Worm (Caenorhabditis elegans) whole organism, young adult: Measurements from ENCODE around the gene clec-214.
A peak's percentile ranks its signal among the peaks of the same experiment; 100 is the strongest.

ENCODE experiments used
- F22D6.2 ChIP-seq: sonication (generic microtip); optimal IDR thresholded peaks from 2 replicates; lab custom pipeline; 2016; ENCODE audit warnings: mild to moderate bottlenecking, missing genetic modification characterization, missing compliant biosample characterization
- F33H1.4 ChIP-seq: fragments of 200-800 bp; sonication (Bioruptor generic); IDR thresholded peaks from 2 replicates; pipeline ENCODE4 v1.3.6; 2022; ENCODE audit warnings: missing genetic modification reagents, missing genetic modification characterization, missing compliant biosample characterization
- F49E8.2 ChIP-seq: sonication (generic microtip); optimal IDR thresholded peaks from 3 replicates; lab custom pipeline; 2017; ENCODE audit warnings: missing genetic modification characterization, mild to moderate bottlenecking, missing compliant biosample characterization, antibody characterized with exemption, moderate library complexity; ENCODE audit not compliant: insufficient read depth
- K12H6.12 ChIP-seq: fragments of 200-800 bp; sonication (Bioruptor generic); optimal IDR thresholded peaks from 2 replicates; lab custom pipeline; 2018; ENCODE audit warnings: mild to moderate bottlenecking, missing genetic modification characterization, missing compliant biosample characterization
- aptf-2 ChIP-seq: fragments of 200-800 bp; sonication (Bioruptor generic); conservative IDR thresholded peaks from 2 replicates; pipeline ENCODE4 v1.3.6; 2022; ENCODE audit warnings: missing genetic modification reagents, missing genetic modification characterization, missing compliant biosample characterization
- attf-3 ChIP-seq: fragments of 200-800 bp; sonication (Bioruptor generic); conservative IDR thresholded peaks from 2 replicates; pipeline ENCODE4 v1.3.6; 2022; ENCODE audit warnings: missing genetic modification reagents, missing genetic modification characterization, missing compliant biosample characterization
- bed-2 ChIP-seq: fragments of 200-800 bp; sonication (Bioruptor generic); IDR thresholded peaks from 2 replicates; pipeline ENCODE4 v1.3.6; 2022; ENCODE audit warnings: missing genetic modification reagents, missing genetic modification characterization, missing compliant biosample characterization
- dox-1 ChIP-seq: fragments of 200-800 bp; sonication (Bioruptor generic); IDR thresholded peaks from 2 replicates; pipeline ENCODE4 v1.3.6; 2022; ENCODE audit warnings: missing genetic modification reagents, missing genetic modification characterization, missing compliant biosample characterization
- egl-18 ChIP-seq: fragments of 200-800 bp; sonication (Bioruptor generic); IDR thresholded peaks from 2 replicates; pipeline ENCODE4 v1.3.6; 2022; ENCODE audit warnings: missing genetic modification reagents, missing genetic modification characterization, missing compliant biosample characterization
- ekl-4 ChIP-seq: fragments of 200-800 bp; sonication (Bioruptor generic); IDR thresholded peaks from 2 replicates; pipeline ENCODE4 v1.3.6; 2022; ENCODE audit warnings: missing genetic modification reagents, missing genetic modification characterization, missing compliant biosample characterization
- hrde-1 ChIP-seq: sonication (generic microtip); optimal IDR thresholded peaks from 2 replicates; lab custom pipeline; 2016; ENCODE audit warnings: missing genetic modification characterization, mild to moderate bottlenecking, missing compliant biosample characterization, moderate library complexity, missing genotype, missing genetic modification reagents, borderline replicate concordance
- let-607 ChIP-seq, 2 experiments: fragments of 200-800 bp in 1 of 2; sonication (Bioruptor generic) in 1 of 2; sonication (generic microtip) in 1 of 2; optimal IDR thresholded peaks; 2 replicates each; lab custom pipeline; 2016 to 2018; ENCODE audit warnings: mild to moderate bottlenecking in 2 of 2, missing compliant biosample characterization in 2 of 2, missing genetic modification characterization in 2 of 2, moderate library complexity in 2 of 2, missing genotype in 1 of 2
- lin-40 ChIP-seq: sonication (generic microtip); optimal IDR thresholded peaks from 2 replicates; lab custom pipeline; 2016; ENCODE audit warnings: missing genetic modification characterization, mild to moderate bottlenecking, missing compliant biosample characterization, missing genotype, missing genetic modification reagents
- lsl-1 ChIP-seq: fragments of 200-800 bp; sonication (Bioruptor generic); optimal IDR thresholded peaks from 2 replicates; lab custom pipeline; 2018; ENCODE audit warnings: mild to moderate bottlenecking, missing genetic modification characterization, moderate library complexity, missing compliant biosample characterization
- madf-8 ChIP-seq: fragments of 200-800 bp; sonication (Bioruptor generic); conservative IDR thresholded peaks from 2 replicates; pipeline ENCODE4 v1.3.6; 2022; ENCODE audit warnings: missing genetic modification reagents, missing genetic modification characterization, missing compliant biosample characterization
- mcd-1 ChIP-seq: fragments of 200-800 bp; sonication (Bioruptor generic); IDR thresholded peaks from 2 replicates; pipeline ENCODE4 v1.3.6; 2022; ENCODE audit warnings: missing genetic modification reagents, missing genetic modification characterization, missing compliant biosample characterization
- nhr-179 ChIP-seq: sonication (generic microtip); optimal IDR thresholded peaks from 2 replicates; lab custom pipeline; 2016; ENCODE audit warnings: mild to moderate bottlenecking, missing genetic modification characterization, missing compliant biosample characterization
- rpc-1 ChIP-seq, 2 experiments: fragments of 150-350 bp in 1 of 2; sonication (generic microtip) in 1 of 2; optimal IDR thresholded peaks; 2 replicates each; lab custom pipeline; 2014 to 2018; ENCODE audit warnings: missing biosample characterization in 1 of 2, missing genetic modification characterization in 1 of 2, missing genetic modification reagents in 1 of 2, missing genotype in 1 of 2
- sea-2 ChIP-seq: fragments of 200-800 bp; sonication (Bioruptor generic); IDR thresholded peaks from 2 replicates; pipeline ENCODE4 v1.3.6; 2022; ENCODE audit warnings: missing genetic modification characterization, missing compliant biosample characterization
- snpc-1.1 ChIP-seq: sonication (generic microtip); optimal IDR thresholded peaks from 2 replicates; lab custom pipeline; 2017; ENCODE audit warnings: missing genetic modification characterization, mild to moderate bottlenecking, missing compliant biosample characterization, antibody characterized with exemption, moderate library complexity, missing genotype, missing genetic modification reagents; ENCODE audit not compliant: insufficient read depth
- snpc-3.4 ChIP-seq: sonication (generic microtip); optimal IDR thresholded peaks from 2 replicates; lab custom pipeline; 2017; ENCODE audit warnings: missing genetic modification characterization, mild to moderate bottlenecking, missing compliant biosample characterization, antibody characterized with exemption, moderate library complexity, missing genotype, missing genetic modification reagents
- unc-130 ChIP-seq: sonication (generic microtip); optimal IDR thresholded peaks from 2 replicates; lab custom pipeline; 2016; ENCODE audit warnings: missing genetic modification reagents, missing genetic modification characterization, missing compliant biosample characterization
- xnd-1 ChIP-seq: sonication (generic microtip); optimal IDR thresholded peaks from 2 replicates; lab custom pipeline; 2016; ENCODE audit warnings: missing genotype, missing genetic modification reagents, missing genetic modification characterization, missing compliant biosample characterization
- zim-3 ChIP-seq: sonication (generic microtip); optimal IDR thresholded peaks from 2 replicates; lab custom pipeline; 2017; ENCODE audit warnings: mild to moderate bottlenecking, missing genetic modification characterization, moderate library complexity, missing compliant biosample characterization
- ztf-26 ChIP-seq: sonication (generic microtip); optimal IDR thresholded peaks from 2 replicates; lab custom pipeline; 2017; ENCODE audit warnings: missing genetic modification characterization, missing compliant biosample characterization

The clec-214 gene

ce11 chrV:7637801-7638200 lies 27.6 kb downstream of the clec-214 start, which contains the start of gene clec-45:
Gene clec-45 (plus strand): TSS chrV:7638101.
- no peak for TF ChIP-seq mcd-1 (GFP tag; lab: Robert Waterston, UW)
- TF ChIP-seq F49E8.2, result no peak
- TF ChIP-seq ekl-4 (GFP tag; lab: Robert Waterston, UW), result no peak

- TF ChIP-seq nhr-179 (tag; lab: Kevin White, UChicago) (no peak), sea-2 (GFP tag; lab: Robert Waterston, UW) (no peak), madf-8 (GFP tag; lab: Robert Waterston, UW) (no peak), egl-18 (GFP tag; lab: Robert Waterston, UW) (no peak)
- TF ChIP-seq, all 124 proteins: peak for 0
These were observed 29.2 kb downstream of the clec-214 start for ce11 chrV:7639356-7639755.

- TF ChIP-seq let-607 (tag; optimal IDR thresholded peaks at IDR 0.05; lab: Kevin White, UChicago) (no peak), hrde-1 (tag; lab: Kevin White, UChicago) (no peak), lin-40 (tag; lab: Kevin White, UChicago) (no peak), ztf-26 (tag; lab: Kevin White, UChicago) (no peak), bed-2 (GFP tag; lab: Robert Waterston, UW) (no peak), madf-8 (GFP tag; lab: Robert Waterston, UW) (no peak)
These were observed 29.6 kb downstream of the clec-214 start, which contains the start of gene F07C4.10 for ce11 chrV:7639787-7640186. Gene F07C4.10 (minus strand): TSS chrV:7639887.

- no peak for TF ChIP-seq xnd-1 (tag; lab: Kevin White, UChicago)
These were observed 31.5 kb downstream of the clec-214 start for ce11 chrV:7641718-7642117.

ce11 chrV:7643416-7643815 lies 33.2 kb downstream of the clec-214 start, which contains the start of gene F07C4.11:
Gene F07C4.11 (minus strand): TSS chrV:7643516.
- TF ChIP-seq lsl-1 (GFP tag; lab: Kevin White, UChicago) (no peak), F33H1.4 (GFP tag; lab: Robert Waterston, UW) (no peak), aptf-2 (no peak), zim-3 (tag; lab: Kevin White, UChicago) (no peak), bed-2 (GFP tag; lab: Robert Waterston, UW) (no peak), F22D6.2 (tag; lab: Kevin White, UChicago) (no peak), unc-130 (GFP tag; lab: Kevin White, UChicago) (no peak), snpc-1.1 (tag; lab: Kevin White, UChicago) (no peak)

- TF ChIP-seq dox-1 (GFP tag; lab: Robert Waterston, UW) (no peak), K12H6.12 (tag; lab: Kevin White, UChicago) (no peak), snpc-3.4 (no peak), attf-3 (GFP tag; lab: Robert Waterston, UW) (no peak)
These were observed 35.3 kb downstream of the clec-214 start, which contains the start of gene str-47 for ce11 chrV:7645454-7645853. Gene str-47 (plus strand): TSS chrV:7645754.

- TF ChIP-seq rpc-1 (optimal IDR thresholded peaks at IDR 0.05; lab: Kevin White, UChicago), result no peak
- peak; percentile 8 for TF ChIP-seq rpc-1 (tag; optimal IDR thresholded peaks at IDR 0.05; lab: Kevin White, UChicago)
- no peak for TF ChIP-seq F22D6.2 (tag; lab: Kevin White, UChicago)
These were observed 37.0 kb downstream of the clec-214 start for ce11 chrV:7647147-7647546.
